Worm (Caenorhabditis elegans): ENCODE results near the gene tbx-2.

DNA sequence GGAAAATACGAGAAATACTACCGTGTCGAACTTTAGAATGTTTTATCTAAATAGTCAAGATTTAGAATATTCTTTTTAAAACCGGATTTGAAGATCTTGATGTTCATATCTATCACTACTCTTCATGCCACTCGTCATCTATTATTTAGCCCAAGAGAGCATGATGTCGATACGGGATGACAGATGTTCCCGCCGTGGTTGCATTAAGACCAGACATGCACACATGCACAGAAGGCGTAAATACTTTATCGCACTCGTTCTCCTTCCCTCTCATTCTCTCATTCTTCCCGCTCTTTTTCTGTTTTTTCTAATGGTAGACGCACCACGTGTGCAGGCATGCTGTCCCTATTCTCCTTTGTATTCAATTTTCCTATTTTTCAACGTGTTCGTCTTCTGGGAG lies 47.3 kb upstream of the tbx-2 start:
- TF ChIP-seq ref-1 (GFP tag; conservative IDR thresholded peaks at IDR 0.05), result no peak
- no peak for TF ChIP-seq T22C8.4 (GFP tag; IDR thresholded peaks at IDR 0.05)
- no peak for TF ChIP-seq tab-1 (GFP tag; IDR thresholded peaks at IDR 0.05)
- TF ChIP-seq cog-1 (tag; optimal IDR thresholded peaks at IDR 0.05), result no peak
- TF ChIP-seq med-1 (GFP tag; optimal IDR thresholded peaks at IDR 0.05; ENCODE audit: insufficient read depth), result no peak
- no peak for TF ChIP-seq flt-1 (GFP tag; IDR thresholded peaks at IDR 0.05)
- no peak for TF ChIP-seq ztf-23 (GFP tag; IDR thresholded peaks at IDR 0.05)
- no peak for TF ChIP-seq klf-2 (GFP tag; conservative IDR thresholded peaks at IDR 0.05)
- no peak for TF ChIP-seq ztf-29 (GFP tag; IDR thresholded peaks at IDR 0.05)

Data from whole organism, midembryonic.